Fruit fly (Drosophila melanogaster) whole organism, wandering third instar larva: ENCODE results near the gene CG17211.

ENCODE experiments used
- CG9705 ChIP-seq: fragments of 200-800 bp; sonication (Bioruptor generic); optimal IDR thresholded peaks from 2 replicates; lab custom pipeline; 2018; ENCODE audit warnings: missing biosample characterization, mild to moderate bottlenecking, missing genetic modification characterization
- GATAd ChIP-seq: sonication (Bioruptor generic); optimal IDR thresholded peaks from 2 replicates; lab custom pipeline; 2016; ENCODE audit warnings: missing biosample characterization, missing genetic modification characterization
- HLH106 ChIP-seq: fragments of 200-800 bp; optimal IDR thresholded peaks from 3 replicates; lab custom pipeline; 2019; ENCODE audit warnings: missing biosample characterization, mild to moderate bottlenecking, missing genetic modification characterization, moderate library complexity
- Hr78 ChIP-seq: fragments of >200 bp; optimal IDR thresholded peaks from 2 replicates; lab custom pipeline; 2017; ENCODE audit warnings: missing biosample characterization, missing genetic modification characterization
- Myc ChIP-seq: fragments of >200 bp; optimal IDR thresholded peaks from 2 replicates; lab custom pipeline; 2017
- Sp1 ChIP-seq: fragments of 200-800 bp; sonication (Bioruptor generic); optimal IDR thresholded peaks from 3 replicates; lab custom pipeline; 2019; ENCODE audit warnings: missing biosample characterization, mild to moderate bottlenecking, missing genetic modification characterization, moderate library complexity
- h ChIP-seq: fragments of 200-800 bp; sonication (Bioruptor generic); optimal IDR thresholded peaks from 3 replicates; lab custom pipeline; 2016; ENCODE audit warnings: missing biosample characterization, mild to moderate bottlenecking, missing genetic modification characterization
- lola ChIP-seq: fragments of >200 bp; optimal IDR thresholded peaks from 2 replicates; lab custom pipeline; 2017; ENCODE audit warnings: missing biosample characterization, missing genetic modification characterization
- pan ChIP-seq: fragments of >200 bp; optimal IDR thresholded peaks from 2 replicates; lab custom pipeline; 2017
- psq ChIP-seq: fragments of 200-800 bp; sonication (Bioruptor generic); optimal IDR thresholded peaks from 3 replicates; lab custom pipeline; 2017; ENCODE audit warnings: missing biosample characterization, mild to moderate bottlenecking, missing genetic modification characterization, moderate library complexity
- usp ChIP-seq: fragments of >200 bp; optimal IDR thresholded peaks from 2 replicates; lab custom pipeline; 2017; ENCODE audit warnings: missing biosample characterization, missing genetic modification characterization

DNA sequence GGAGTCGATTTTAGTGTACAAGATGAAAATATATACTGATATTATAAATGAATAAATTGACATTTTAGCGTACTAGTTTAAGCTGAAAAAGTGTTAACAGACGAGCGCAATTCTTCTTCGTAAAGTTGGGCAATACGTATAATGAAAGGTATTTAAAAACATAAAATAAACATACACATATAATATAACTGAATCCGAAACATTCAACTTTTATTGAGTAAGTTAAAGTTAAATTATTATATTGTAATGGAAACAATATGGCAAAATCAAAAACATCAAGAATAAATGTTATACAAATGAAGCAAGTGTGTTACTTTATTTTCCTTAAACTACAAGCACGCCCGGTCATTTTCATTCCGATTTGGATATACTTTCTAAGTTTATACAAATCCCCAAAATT is 56.1 kb downstream of the CG17211 start, which contains the start of gene CG17217:
- TF ChIP-seq Sp1 (GFP tag; lab: Kevin White, UChicago): no peak
- no peak for TF ChIP-seq pan (lab: Kevin White, UChicago)
- no peak for TF ChIP-seq h (GFP tag; lab: Kevin White, UChicago)
- no peak for TF ChIP-seq usp
- no peak for TF ChIP-seq psq (GFP tag; lab: Kevin White, UChicago)
- no peak for TF ChIP-seq GATAd
- no peak for TF ChIP-seq Hr78 (GFP tag; lab: Kevin White, UChicago)
- no peak for TF ChIP-seq HLH106 (tag; lab: Kevin White, UChicago)
- TF ChIP-seq CG9705 (GFP tag; lab: Kevin White, UChicago): no peak
- no peak for TF ChIP-seq Myc (lab: Kevin White, UChicago)
- TF ChIP-seq lola (GFP tag; lab: Kevin White, UChicago): no peak
